Worm (Caenorhabditis elegans) whole organism, young adult: Measurements from ENCODE around the gene srt-24.

Experiments used
- C06A6.2 ChIP-seq: fragments of 200-800 bp; sonication (Bioruptor generic); conservative IDR thresholded peaks from 2 replicates; pipeline ENCODE4 v1.3.6; 2022; ENCODE audit warnings: missing genetic modification characterization, missing compliant biosample characterization
- D2030.7 ChIP-seq: fragments of 200-800 bp; sonication (Bioruptor generic); IDR thresholded peaks from 2 replicates; pipeline ENCODE4 v1.3.6; 2022; ENCODE audit warnings: missing genetic modification reagents, missing genetic modification characterization, missing compliant biosample characterization
- F49E8.2 ChIP-seq: sonication (generic microtip); optimal IDR thresholded peaks from 3 replicates; lab custom pipeline; 2017; ENCODE audit warnings: missing genetic modification characterization, mild to moderate bottlenecking, missing compliant biosample characterization, antibody characterized with exemption, moderate library complexity; ENCODE audit not compliant: insufficient read depth
- F57C9.4 ChIP-seq: sonication (generic microtip); optimal IDR thresholded peaks from 2 replicates; lab custom pipeline; 2017; ENCODE audit warnings: mild to moderate bottlenecking, missing genetic modification characterization, missing compliant biosample characterization
- K11D2.4 ChIP-seq: fragments of 200-800 bp; sonication (Bioruptor generic); IDR thresholded peaks from 2 replicates; pipeline ENCODE4 v1.3.6; 2022; ENCODE audit warnings: missing genetic modification reagents, missing genetic modification characterization, missing compliant biosample characterization
- Y53G8AR.9 ChIP-seq: fragments of 200-800 bp; sonication (Bioruptor generic); conservative IDR thresholded peaks from 2 replicates; pipeline ENCODE4 v1.3.6; 2022; ENCODE audit warnings: missing genetic modification reagents, missing genetic modification characterization, missing compliant biosample characterization
- Y79H2A.3 ChIP-seq: fragments of 200-800 bp; sonication (Bioruptor generic); conservative IDR thresholded peaks from 2 replicates; pipeline ENCODE4 v1.3.6; 2022; ENCODE audit warnings: missing genetic modification reagents, missing genetic modification characterization, missing compliant biosample characterization
- Y95B8A.8 ChIP-seq: fragments of 200-800 bp; sonication (Bioruptor generic); IDR thresholded peaks from 2 replicates; pipeline ENCODE4 v1.3.6; 2022; ENCODE audit warnings: missing genetic modification reagents, missing genetic modification characterization, missing compliant biosample characterization
- akir-1 ChIP-seq: fragments of 200-800 bp; sonication (Bioruptor generic); optimal IDR thresholded peaks from 2 replicates; lab custom pipeline; 2018; ENCODE audit warnings: mild to moderate bottlenecking, missing genetic modification characterization, moderate library complexity, missing compliant biosample characterization
- ama-1 ChIP-seq, 3 experiments: fragments of 150-350 bp in 1 of 3; sonication (generic microtip) in 2 of 3; optimal IDR thresholded peaks; 2 replicates each; lab custom pipeline; 2014 to 2018; ENCODE audit warnings: missing biosample characterization in 2 of 3, missing genetic modification characterization in 2 of 3, missing genetic modification reagents in 2 of 3
- attf-5 ChIP-seq: fragments of 200-800 bp; sonication (Bioruptor generic); optimal IDR thresholded peaks from 2 replicates; lab custom pipeline; 2018; ENCODE audit warnings: mild to moderate bottlenecking, missing genetic modification characterization, missing compliant biosample characterization
- attf-6 ChIP-seq: fragments of 200-800 bp; sonication (Bioruptor generic); IDR thresholded peaks from 2 replicates; pipeline ENCODE4 v1.3.6; 2022; ENCODE audit warnings: missing genetic modification reagents, missing genetic modification characterization, missing compliant biosample characterization
- ccch-3 ChIP-seq: fragments of 200-800 bp; sonication (Bioruptor generic); optimal IDR thresholded peaks from 2 replicates; lab custom pipeline; 2018; ENCODE audit warnings: mild to moderate bottlenecking, missing genetic modification characterization, missing compliant biosample characterization
- cebp-1 ChIP-seq, 2 experiments: fragments of 200-800 bp in 1 of 2; sonication (Bioruptor generic) in 1 of 2; sonication (generic microtip) in 1 of 2; IDR thresholded peaks in 1 of 2; optimal IDR thresholded peaks in 1 of 2; 2 replicates each; pipeline versions ENCODE4 v1.3.6 to Lab custom; 2017 to 2022; ENCODE audit warnings: missing compliant biosample characterization in 2 of 2, missing genetic modification characterization in 2 of 2, mild to moderate bottlenecking in 1 of 2, missing genetic modification reagents in 1 of 2, moderate library complexity in 1 of 2
- ceh-27 ChIP-seq: fragments of 200-800 bp; sonication (Bioruptor generic); optimal IDR thresholded peaks from 2 replicates; lab custom pipeline; 2018; ENCODE audit warnings: mild to moderate bottlenecking, missing genetic modification characterization, moderate library complexity, missing compliant biosample characterization
- ceh-40 ChIP-seq: fragments of 200-800 bp; sonication (Bioruptor generic); IDR thresholded peaks from 2 replicates; pipeline ENCODE4 v1.3.6; 2022; ENCODE audit warnings: missing genetic modification characterization, missing compliant biosample characterization
- dox-1 ChIP-seq: fragments of 200-800 bp; sonication (Bioruptor generic); IDR thresholded peaks from 2 replicates; pipeline ENCODE4 v1.3.6; 2022; ENCODE audit warnings: missing genetic modification reagents, missing genetic modification characterization, missing compliant biosample characterization
- dpff-1 ChIP-seq: sonication (generic microtip); optimal IDR thresholded peaks from 2 replicates; lab custom pipeline; 2017; ENCODE audit warnings: mild to moderate bottlenecking, missing genetic modification characterization, missing compliant biosample characterization
- egl-18 ChIP-seq: fragments of 200-800 bp; sonication (Bioruptor generic); IDR thresholded peaks from 2 replicates; pipeline ENCODE4 v1.3.6; 2022; ENCODE audit warnings: missing genetic modification reagents, missing genetic modification characterization, missing compliant biosample characterization
- egl-44 ChIP-seq: fragments of 200-800 bp; sonication (Bioruptor generic); IDR thresholded peaks from 2 replicates; pipeline ENCODE4 v1.3.6; 2022; ENCODE audit warnings: missing genetic modification reagents, missing genetic modification characterization, missing compliant biosample characterization
- egrh-3 ChIP-seq: fragments of 200-800 bp; sonication (Bioruptor generic); IDR thresholded peaks from 2 replicates; pipeline ENCODE4 v1.3.6; 2022; ENCODE audit warnings: missing genetic modification reagents, missing genetic modification characterization, missing compliant biosample characterization
- ekl-4 ChIP-seq: fragments of 200-800 bp; sonication (Bioruptor generic); IDR thresholded peaks from 2 replicates; pipeline ENCODE4 v1.3.6; 2022; ENCODE audit warnings: missing genetic modification reagents, missing genetic modification characterization, missing compliant biosample characterization
- ets-4 ChIP-seq: fragments of 200-800 bp; sonication (Bioruptor generic); optimal IDR thresholded peaks from 2 replicates; lab custom pipeline; 2018; ENCODE audit warnings: mild to moderate bottlenecking, missing genetic modification characterization, missing compliant biosample characterization
- gei-17 ChIP-seq: fragments of 200-800 bp; sonication (Bioruptor generic); optimal IDR thresholded peaks from 2 replicates; lab custom pipeline; 2018; ENCODE audit warnings: mild to moderate bottlenecking, missing genetic modification characterization, missing compliant biosample characterization
- him-1 ChIP-seq: sonication (generic microtip); optimal IDR thresholded peaks from 2 replicates; lab custom pipeline; 2016; ENCODE audit warnings: missing genotype, missing genetic modification reagents, missing genetic modification characterization, missing compliant biosample characterization
- hmg-20 ChIP-seq: fragments of 200-800 bp; sonication (Bioruptor generic); IDR thresholded peaks from 2 replicates; pipeline ENCODE4 v1.3.6; 2022; ENCODE audit warnings: missing genetic modification reagents, missing genetic modification characterization, missing compliant biosample characterization
- hrde-1 ChIP-seq: sonication (generic microtip); optimal IDR thresholded peaks from 2 replicates; lab custom pipeline; 2016; ENCODE audit warnings: missing genetic modification characterization, mild to moderate bottlenecking, missing compliant biosample characterization, moderate library complexity, missing genotype, missing genetic modification reagents, borderline replicate concordance
- lag-1 ChIP-seq: fragments of 200-800 bp; sonication (Bioruptor generic); IDR thresholded peaks from 2 replicates; pipeline ENCODE4 v1.3.6; 2022; ENCODE audit warnings: missing genetic modification reagents, missing genetic modification characterization, missing compliant biosample characterization
- let-526 ChIP-seq: fragments of 200-800 bp; sonication (Bioruptor generic); IDR thresholded peaks from 2 replicates; pipeline ENCODE4 v1.3.6; 2022; ENCODE audit warnings: missing genetic modification reagents, missing genetic modification characterization, missing compliant biosample characterization
- lin-54 ChIP-seq: fragments of 200-800 bp; sonication (Bioruptor generic); optimal IDR thresholded peaks from 2 replicates; lab custom pipeline; 2018; ENCODE audit warnings: mild to moderate bottlenecking, missing genetic modification characterization, missing compliant biosample characterization
- madf-10 ChIP-seq: sonication (generic microtip); optimal IDR thresholded peaks from 2 replicates; lab custom pipeline; 2016; ENCODE audit warnings: mild to moderate bottlenecking, missing genetic modification characterization, missing compliant biosample characterization
- madf-8 ChIP-seq: fragments of 200-800 bp; sonication (Bioruptor generic); conservative IDR thresholded peaks from 2 replicates; pipeline ENCODE4 v1.3.6; 2022; ENCODE audit warnings: missing genetic modification reagents, missing genetic modification characterization, missing compliant biosample characterization
- nhr-90 ChIP-seq: sonication (generic microtip); optimal IDR thresholded peaks from 2 replicates; lab custom pipeline; 2016; ENCODE audit warnings: missing genotype, mild to moderate bottlenecking, missing genetic modification characterization, missing compliant biosample characterization
- pbrm-1 ChIP-seq: fragments of 200-800 bp; sonication (Bioruptor generic); IDR thresholded peaks from 2 replicates; pipeline ENCODE4 v1.3.6; 2022; ENCODE audit warnings: missing genetic modification reagents, missing genetic modification characterization, missing compliant biosample characterization
- repo-1 ChIP-seq: sonication (generic microtip); optimal IDR thresholded peaks from 2 replicates; lab custom pipeline; 2017; ENCODE audit warnings: mild to moderate bottlenecking, missing genetic modification characterization, missing compliant biosample characterization
- rpc-1 ChIP-seq, 2 experiments: fragments of 150-350 bp in 1 of 2; sonication (generic microtip) in 1 of 2; optimal IDR thresholded peaks; 2 replicates each; lab custom pipeline; 2014 to 2018; ENCODE audit warnings: missing biosample characterization in 1 of 2, missing genetic modification characterization in 1 of 2, missing genetic modification reagents in 1 of 2, missing genotype in 1 of 2
- sdz-38 ChIP-seq: sonication (generic microtip); optimal IDR thresholded peaks from 2 replicates; lab custom pipeline; 2016; ENCODE audit warnings: missing genotype, missing genetic modification characterization, missing compliant biosample characterization
- sea-2 ChIP-seq: fragments of 200-800 bp; sonication (Bioruptor generic); IDR thresholded peaks from 2 replicates; pipeline ENCODE4 v1.3.6; 2022; ENCODE audit warnings: missing genetic modification characterization, missing compliant biosample characterization
- somi-1 ChIP-seq: fragments of 200-800 bp; sonication (Bioruptor generic); optimal IDR thresholded peaks from 2 replicates; lab custom pipeline; 2018; ENCODE audit warnings: mild to moderate bottlenecking, missing genetic modification characterization, missing compliant biosample characterization
- tbx-9 ChIP-seq: sonication (generic microtip); optimal IDR thresholded peaks from 2 replicates; lab custom pipeline; 2016; ENCODE audit warnings: borderline replicate concordance, missing genetic modification characterization, inconsistent platforms, missing compliant biosample characterization
- tlf-1 ChIP-seq: fragments of 200-800 bp; sonication (Bioruptor generic); optimal IDR thresholded peaks from 2 replicates; lab custom pipeline; 2018; ENCODE audit warnings: mild to moderate bottlenecking, missing genetic modification characterization, missing compliant biosample characterization
- unc-62 ChIP-seq: fragments of 150-350 bp; optimal IDR thresholded peaks from 2 replicates; lab custom pipeline; 2014; ENCODE audit warnings: missing biosample characterization, missing genetic modification reagents, missing genetic modification characterization
- ztf-18 ChIP-seq: sonication (generic microtip); optimal IDR thresholded peaks from 2 replicates; lab custom pipeline; 2016; ENCODE audit warnings: missing genotype, mild to moderate bottlenecking, missing genetic modification characterization, missing compliant biosample characterization
- ztf-22 ChIP-seq: fragments of 200-800 bp; sonication (Bioruptor generic); optimal IDR thresholded peaks from 2 replicates; lab custom pipeline; 2018; ENCODE audit warnings: mild to moderate bottlenecking, missing genetic modification characterization, moderate library complexity, missing compliant biosample characterization
- ztf-25 ChIP-seq: fragments of 200-800 bp; sonication (Bioruptor generic); IDR thresholded peaks from 2 replicates; pipeline ENCODE4 v1.3.6; 2022; ENCODE audit warnings: missing genetic modification reagents, missing genetic modification characterization, missing compliant biosample characterization
- ztf-28 ChIP-seq: fragments of 200-800 bp; sonication (Bioruptor generic); IDR thresholded peaks from 2 replicates; pipeline ENCODE4 v1.3.6; 2022; ENCODE audit warnings: missing genetic modification reagents, missing genetic modification characterization, missing compliant biosample characterization

Gene srt-24

ce11 chrIV:682726-683340 lies 48.0 kb downstream of the srt-24 start:
- 0 out of 2 replicates have a peak, but pooled peaks have one; percentile 51 for TF ChIP-seq ztf-28 (GFP tag; lab: Robert Waterston, UW)
- TF ChIP-seq nhr-90 (tag; lab: Kevin White, UChicago), result peak; percentile 86
- no peak for TF ChIP-seq ztf-22 (GFP tag; lab: Kevin White, UChicago)
- TF ChIP-seq madf-10 (tag; lab: Kevin White, UChicago), result peak; percentile 69
- no peak for TF ChIP-seq lag-1 (GFP tag; lab: Robert Waterston, UW)
- no peak for TF ChIP-seq ccch-3 (GFP tag; lab: Kevin White, UChicago)
- TF ChIP-seq gei-17 (GFP tag; lab: Kevin White, UChicago), result peak; percentile 15
- peak; percentile 55 for TF ChIP-seq somi-1 (GFP tag; lab: Kevin White, UChicago)
- TF ChIP-seq Y53G8AR.9 (GFP tag; lab: Robert Waterston, UW), result no peak
- peak; percentile 20; the same call in 1 of the 2 replicates for TF ChIP-seq ceh-40
- no peak for TF ChIP-seq tbx-9 (tag; lab: Kevin White, UChicago)
- TF ChIP-seq D2030.7 (GFP tag; lab: Robert Waterston, UW), result peak; percentile 74
- TF ChIP-seq let-526 (GFP tag; lab: Robert Waterston, UW), result no peak
- 0 out of 2 replicates have a peak, but pooled peaks have one; percentile 25 for TF ChIP-seq attf-6 (GFP tag; lab: Robert Waterston, UW)
- peak; percentile 80 for TF ChIP-seq him-1 (tag; lab: Kevin White, UChicago)
- TF ChIP-seq egrh-3 (GFP tag; lab: Robert Waterston, UW), result peak; percentile 60
- TF ChIP-seq attf-5, result peak; percentile 74
- no peak for TF ChIP-seq sea-2
- TF ChIP-seq rpc-1 (optimal IDR thresholded peaks at IDR 0.05; lab: Kevin White, UChicago), result peak; percentile 79
- TF ChIP-seq rpc-1 (tag; optimal IDR thresholded peaks at IDR 0.05; lab: Kevin White, UChicago), result peak; percentile 87
- peak; percentile 48 for TF ChIP-seq tlf-1
- peak; percentile 51 for TF ChIP-seq lin-54 (GFP tag; lab: Kevin White, UChicago)
- TF ChIP-seq ekl-4 (GFP tag; lab: Robert Waterston, UW), result peak; percentile 80
- no peak for TF ChIP-seq Y79H2A.3 (GFP tag; lab: Robert Waterston, UW)
- peak; percentile 85 for TF ChIP-seq ztf-25 (GFP tag; lab: Robert Waterston, UW)
- peak; percentile 75 for TF ChIP-seq ceh-27 (GFP tag; lab: Kevin White, UChicago)
- TF ChIP-seq Y95B8A.8 (GFP tag; lab: Robert Waterston, UW), result 0 out of 2 replicates have a peak, but pooled peaks have one; percentile 63
- peak; percentile 61 for TF ChIP-seq akir-1 (GFP tag; lab: Kevin White, UChicago)
- TF ChIP-seq repo-1, result peak; percentile 63
- TF ChIP-seq K11D2.4 (GFP tag; lab: Robert Waterston, UW), result peak; percentile 65; the same call in 1 of the 2 replicates
- peak; percentile 59 for TF ChIP-seq ztf-18 (tag; lab: Kevin White, UChicago)
- TF ChIP-seq cebp-1 (GFP tag; IDR thresholded peaks at IDR 0.05; lab: Robert Waterston, UW), result 0 out of 2 replicates have a peak, but pooled peaks have one; percentile 24
- no peak for TF ChIP-seq cebp-1 (tag; optimal IDR thresholded peaks at IDR 0.05; lab: Kevin White, UChicago)
- peak; percentile 77 for TF ChIP-seq pbrm-1 (GFP tag; lab: Robert Waterston, UW)
- peak; percentile 65 for TF ChIP-seq hmg-20 (GFP tag; lab: Robert Waterston, UW)
- no peak for TF ChIP-seq ama-1 (optimal IDR thresholded peaks at IDR 0.05; lab: Kevin White, UChicago)
- TF ChIP-seq ama-1 (GFP tag; optimal IDR thresholded peaks at IDR 0.05; lab: Kevin White, UChicago), result peak in 1 of 2 experiments; percentile 36
- peak; percentile 36 for TF ChIP-seq F49E8.2 (tag; lab: Kevin White, UChicago)
- TF ChIP-seq F57C9.4 (tag; lab: Kevin White, UChicago), result no peak
- 0 out of 2 replicates have a peak, but pooled peaks have one; percentile 42 for TF ChIP-seq C06A6.2
- no peak for TF ChIP-seq unc-62 (GFP tag; lab: Kevin White, UChicago)
- TF ChIP-seq dpff-1 (tag; lab: Kevin White, UChicago), result no peak
- TF ChIP-seq hrde-1 (tag; lab: Kevin White, UChicago), result no peak
- TF ChIP-seq ets-4 (GFP tag; lab: Kevin White, UChicago), result peak; percentile 75
- TF ChIP-seq madf-8 (GFP tag; lab: Robert Waterston, UW), result no peak
- TF ChIP-seq sdz-38 (tag; lab: Kevin White, UChicago), result no peak
- TF ChIP-seq dox-1 (GFP tag; lab: Robert Waterston, UW), result peak; percentile 86
- no peak for TF ChIP-seq egl-18 (GFP tag; lab: Robert Waterston, UW)
- TF ChIP-seq egl-44 (GFP tag; lab: Robert Waterston, UW), result peak; percentile 68; the same call in 1 of the 2 replicates
